Fruit fly (Drosophila melanogaster): ENCODE data around the gene ome.

The ome gene

dm6 chr3L:14661567-14662258 lies 10.9 kb upstream of the ome start (continued):
- peak; percentile 76 for TF ChIP-seq CG11696 (GFP tag; IDR thresholded peaks at IDR 0.05)
- peak; percentile 41 for TF ChIP-seq gro (GFP tag; optimal IDR thresholded peaks at IDR 0.05)
- peak; percentile 43 for TF ChIP-seq sug (tag; optimal IDR thresholded peaks at IDR 0.05)
- TF ChIP-seq shn (GFP tag; optimal IDR thresholded peaks at IDR 0.05) = peak; percentile 66
- TF ChIP-seq TFAM (GFP tag; optimal IDR thresholded peaks at IDR 0.05) = peak; percentile 57
- TF ChIP-seq Hr39 (optimal IDR thresholded peaks at IDR 0.05) = no peak
- TF ChIP-seq CG10565 (GFP tag; optimal IDR thresholded peaks at IDR 0.05) = no peak
- peak; percentile 74 for TF ChIP-seq slp2 (GFP tag; optimal IDR thresholded peaks at IDR 0.05)
- peak; percentile 56 for TF ChIP-seq emc (GFP tag; optimal IDR thresholded peaks at IDR 0.05)
- TF ChIP-seq mld (GFP tag; IDR thresholded peaks at IDR 0.05; ENCODE audit: partially characterized antibody) = no peak
- peak; percentile 78 for TF ChIP-seq CG1792 (GFP tag; optimal IDR thresholded peaks at IDR 0.05)
- peak; percentile 84 for TF ChIP-seq tgo (GFP tag; IDR thresholded peaks at IDR 0.05)
- TF ChIP-seq CG4328 (GFP tag; optimal IDR thresholded peaks at IDR 0.05) = peak; percentile 58
- peak; percentile 69 for TF ChIP-seq CG11504 (tag; optimal IDR thresholded peaks at IDR 0.05)
- TF ChIP-seq CG12299 (tag; optimal IDR thresholded peaks at IDR 0.05) = peak; percentile 81
- TF ChIP-seq pum (GFP tag; optimal IDR thresholded peaks at IDR 0.05) = peak; percentile 72
- TF ChIP-seq Dfd (GFP tag; optimal IDR thresholded peaks at IDR 0.05) = no peak
- TF ChIP-seq unpg (GFP tag; optimal IDR thresholded peaks at IDR 0.05) = peak; percentile 81
- peak; percentile 64 for TF ChIP-seq crc (GFP tag; optimal IDR thresholded peaks at IDR 0.05)
- peak; percentile 50 for TF ChIP-seq Nf-YB (GFP tag; optimal IDR thresholded peaks at IDR 0.05)
- TF ChIP-seq fd96Cb (tag; optimal IDR thresholded peaks at IDR 0.05) = peak; percentile 79
- TF ChIP-seq CG34376 (GFP tag; optimal IDR thresholded peaks at IDR 0.05) = peak; percentile 46
- peak; percentile 80 for TF ChIP-seq az2 (GFP tag; optimal IDR thresholded peaks at IDR 0.05)
- TF ChIP-seq CG34224 (GFP tag; IDR thresholded peaks at IDR 0.05; ENCODE audit: partially characterized antibody) = no peak
- TF ChIP-seq CG11695 (GFP tag; IDR thresholded peaks at IDR 0.05) = peak; percentile 88
- TF ChIP-seq cg (GFP tag; optimal IDR thresholded peaks at IDR 0.05) = no peak
- TF ChIP-seq CG12155 (GFP tag; optimal IDR thresholded peaks at IDR 0.05) = peak; percentile 51

- TF ChIP-seq eve (GFP tag; optimal IDR thresholded peaks at IDR 0.05) = no peak
- TF ChIP-seq lmd (GFP tag; IDR thresholded peaks at IDR 0.05) = no peak
- peak; percentile 10 for TF ChIP-seq Ets65A (GFP tag)
- TF ChIP-seq CG2199 (GFP tag; IDR thresholded peaks at IDR 0.05) = 0 out of 3 replicates have a peak, but pooled peaks have one; percentile 5
- TF ChIP-seq Xrp1 (GFP tag; IDR thresholded peaks at IDR 0.05) = no peak
- TF ChIP-seq zf30C (GFP tag; optimal IDR thresholded peaks at IDR 0.05) = no peak
- TF ChIP-seq CG4328 (GFP tag; optimal IDR thresholded peaks at IDR 0.05) = no peak
- TF ChIP-seq tll (GFP tag; optimal IDR thresholded peaks at IDR 0.05) = peak in 1 of 2 experiments; percentile 62
- peak in 1 of 3 experiments; percentile 71 for TF ChIP-seq Stat92E (GFP tag; optimal IDR thresholded peaks at IDR 0.05)
- no peak for TF ChIP-seq CG14014 (GFP tag; IDR thresholded peaks at IDR 0.05)
- TF ChIP-seq CG12769 (tag; optimal IDR thresholded peaks at IDR 0.05) = no peak
- no peak for TF ChIP-seq PHDP (tag; optimal IDR thresholded peaks at IDR 0.05)
Observed at dm6 chr3L:14663750-14664149, 8.9 kb upstream of the ome start.

- TF ChIP-seq Bgb (GFP tag; IDR thresholded peaks at IDR 0.05; ENCODE audit: partially characterized antibody) (no peak), tin (GFP tag; optimal IDR thresholded peaks at IDR 0.05) (peak; percentile 3), Kr (GFP tag; optimal IDR thresholded peaks at IDR 0.05) (peak; percentile 35), HLH4C (GFP tag; IDR thresholded peaks at IDR 0.05; ENCODE audit: partially characterized antibody) (no peak), dmrt11E (tag; optimal IDR thresholded peaks at IDR 0.05) (peak; percentile 49), Med (GFP tag) (peak; percentile 42), gcm (GFP tag; optimal IDR thresholded peaks at IDR 0.05) (peak; percentile 90), kah (GFP tag; optimal IDR thresholded peaks at IDR 0.05) (peak; percentile 74)
Observed at dm6 chr3L:14664390-14664789, 8.2 kb upstream of the ome start.

Measured in whole organism, embryonic.